Fruit fly (Drosophila melanogaster): ENCODE measurements around the gene Rpn10.

DNA sequence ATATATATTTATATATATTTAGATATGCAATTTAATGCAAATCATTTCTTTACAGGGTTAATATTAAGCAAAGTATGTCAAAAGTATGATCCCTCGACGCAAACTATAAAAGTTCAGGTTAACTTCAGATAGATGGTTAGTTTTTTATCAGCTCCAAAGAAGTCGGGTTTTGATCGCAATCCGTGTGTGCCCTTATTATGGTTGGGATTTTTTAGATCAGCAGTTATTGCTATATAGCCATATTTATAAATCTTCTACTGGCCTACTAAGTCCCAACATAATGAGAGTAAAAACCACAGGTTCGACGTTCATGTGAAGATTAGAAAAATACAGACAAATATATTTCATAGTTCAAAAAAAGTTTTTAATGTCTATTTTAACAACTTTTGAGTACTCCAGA is 37.0 kb downstream of the Rpn10 start, which contains the start of gene EMC10:
- TF ChIP-seq CG33017 (tag; optimal IDR thresholded peaks at IDR 0.05) (no peak), CG12768 (GFP tag; optimal IDR thresholded peaks at IDR 0.05) (no peak)
